Worm (Caenorhabditis elegans) whole organism, L2 larva: ENCODE results near the gene R07E5.7.
A peak's percentile ranks its signal among the peaks of the same experiment; 100 is the strongest.

Experiments used
- C34F6.9 ChIP-seq: fragments of 150-350 bp; optimal IDR thresholded peaks from 2 replicates; lab custom pipeline; 2014; ENCODE audit warnings: missing biosample characterization, missing genetic modification characterization
- F13H6.1 ChIP-seq: sonication (generic microtip); optimal IDR thresholded peaks from 2 replicates; lab custom pipeline; 2016; ENCODE audit warnings: missing genetic modification characterization, missing compliant biosample characterization
- Y55F3AM.14 ChIP-seq: fragments of 200-800 bp; sonication (Bioruptor generic); optimal IDR thresholded peaks from 2 replicates; lab custom pipeline; 2018; ENCODE audit warnings: mild to moderate bottlenecking, missing genetic modification characterization, missing compliant biosample characterization
- ZK546.5 ChIP-seq: sonication (generic microtip); optimal IDR thresholded peaks from 2 replicates; lab custom pipeline; 2017; ENCODE audit warnings: missing biosample characterization, missing genetic modification characterization
- alr-1 ChIP-seq: fragments of 150-350 bp; optimal IDR thresholded peaks from 2 replicates; lab custom pipeline; 2014; ENCODE audit warnings: missing biosample characterization, missing genetic modification characterization
- aly-2 ChIP-seq: fragments of 150-350 bp; optimal IDR thresholded peaks from 2 replicates; lab custom pipeline; 2014; ENCODE audit warnings: missing biosample characterization, missing genetic modification characterization
- ama-1 ChIP-seq: fragments of 150-350 bp; optimal IDR thresholded peaks from 2 replicates; lab custom pipeline; 2018; ENCODE audit warnings: inconsistent platforms
- blmp-1 ChIP-seq: sonication (generic microtip); optimal IDR thresholded peaks from 2 replicates; lab custom pipeline; 2017; ENCODE audit warnings: missing genetic modification characterization, mild to moderate bottlenecking, missing compliant biosample characterization, antibody characterized with exemption, moderate library complexity; ENCODE audit not compliant: insufficient read depth
- ceh-16 ChIP-seq: fragments of 150-350 bp; optimal IDR thresholded peaks from 2 replicates; lab custom pipeline; 2014; ENCODE audit warnings: missing biosample characterization, missing genetic modification characterization
- ceh-82 ChIP-seq: fragments of 150-350 bp; optimal IDR thresholded peaks from 2 replicates; lab custom pipeline; 2014; ENCODE audit warnings: missing biosample characterization, missing genetic modification characterization
- egl-27 ChIP-seq: sonication (generic microtip); optimal IDR thresholded peaks from 3 replicates; lab custom pipeline; 2017; ENCODE audit warnings: missing biosample characterization, missing genetic modification reagents, missing genetic modification characterization
- elt-1 ChIP-seq: fragments of 150-350 bp; optimal IDR thresholded peaks from 2 replicates; lab custom pipeline; 2014; ENCODE audit warnings: missing biosample characterization, missing genetic modification characterization
- elt-3 ChIP-seq: sonication (generic microtip); optimal IDR thresholded peaks from 2 replicates; lab custom pipeline; 2017; ENCODE audit warnings: missing biosample characterization, missing genetic modification characterization
- fos-1 ChIP-seq: fragments of 150-350 bp; optimal IDR thresholded peaks from 2 replicates; lab custom pipeline; 2014; ENCODE audit warnings: missing biosample characterization, missing genetic modification characterization
- gmeb-1 ChIP-seq: fragments of 150-350 bp; optimal IDR thresholded peaks from 2 replicates; lab custom pipeline; 2014; ENCODE audit warnings: missing biosample characterization, missing genetic modification characterization
- lin-11 ChIP-seq: fragments of 150-350 bp; sonication (generic microtip); optimal IDR thresholded peaks from 2 replicates; lab custom pipeline; 2014; ENCODE audit warnings: missing biosample characterization, missing genetic modification characterization, inconsistent platforms, mixed read lengths
- lin-39 ChIP-seq: fragments of 150-350 bp; optimal IDR thresholded peaks from 2 replicates; lab custom pipeline; 2014; ENCODE audit warnings: missing biosample characterization, missing genetic modification reagents, missing genetic modification characterization
- lsy-2 ChIP-seq, 2 experiments: fragments of 150-350 bp in 1 of 2; sonication (generic microtip) in 1 of 2; optimal IDR thresholded peaks; 2 replicates each; lab custom pipeline; 2014 to 2017; ENCODE audit warnings: missing biosample characterization in 2 of 2, missing genetic modification characterization in 2 of 2
- mab-5 ChIP-seq: fragments of 150-350 bp; optimal IDR thresholded peaks from 2 replicates; lab custom pipeline; 2014; ENCODE audit warnings: missing biosample characterization, missing genetic modification characterization
- mbf-1 ChIP-seq: sonication (generic microtip); optimal IDR thresholded peaks from 2 replicates; lab custom pipeline; 2017; ENCODE audit warnings: missing biosample characterization, missing genetic modification characterization
- mdl-1 ChIP-seq, 2 experiments: fragments of 150-350 bp in 1 of 2; sonication (generic microtip) in 1 of 2; optimal IDR thresholded peaks; 2 replicates each; lab custom pipeline; 2017; ENCODE audit warnings: missing biosample characterization in 2 of 2, missing genetic modification characterization in 2 of 2
- nhr-11 ChIP-seq: fragments of 150-350 bp; optimal IDR thresholded peaks from 2 replicates; lab custom pipeline; 2014; ENCODE audit warnings: missing biosample characterization, missing genetic modification characterization
- nhr-12 ChIP-seq: fragments of 150-350 bp; optimal IDR thresholded peaks from 2 replicates; lab custom pipeline; 2014; ENCODE audit warnings: missing biosample characterization, missing genetic modification characterization
- nhr-129 ChIP-seq: fragments of 150-350 bp; optimal IDR thresholded peaks from 2 replicates; lab custom pipeline; 2014; ENCODE audit warnings: missing biosample characterization, missing genetic modification characterization
- nhr-21 ChIP-seq: fragments of 150-350 bp; optimal IDR thresholded peaks from 2 replicates; lab custom pipeline; 2014; ENCODE audit warnings: missing biosample characterization, missing genetic modification characterization
- nhr-23 ChIP-seq: fragments of 150-350 bp; optimal IDR thresholded peaks from 2 replicates; lab custom pipeline; 2014; ENCODE audit warnings: missing biosample characterization, missing genetic modification reagents, missing genetic modification characterization
- nhr-237 ChIP-seq: fragments of 150-350 bp; optimal IDR thresholded peaks from 2 replicates; lab custom pipeline; 2014; ENCODE audit warnings: missing biosample characterization, missing genetic modification characterization
- nhr-25 ChIP-seq: fragments of 150-350 bp; sonication (generic microtip); optimal IDR thresholded peaks from 3 replicates; lab custom pipeline; 2014; ENCODE audit warnings: missing biosample characterization, missing genetic modification characterization
- nhr-6 ChIP-seq: fragments of 150-350 bp; optimal IDR thresholded peaks from 2 replicates; lab custom pipeline; 2014; ENCODE audit warnings: missing biosample characterization, missing genetic modification characterization
- peb-1 ChIP-seq: fragments of 150-350 bp; optimal IDR thresholded peaks from 2 replicates; lab custom pipeline; 2014; ENCODE audit warnings: missing biosample characterization, missing genetic modification characterization
- sma-3 ChIP-seq: sonication (generic microtip); optimal IDR thresholded peaks from 2 replicates; lab custom pipeline; 2016; ENCODE audit warnings: missing genetic modification reagents, missing genetic modification characterization, missing compliant biosample characterization
- sma-9 ChIP-seq, 2 experiments: fragments of 150-350 bp in 1 of 2; sonication (generic microtip) in 1 of 2; optimal IDR thresholded peaks; 2 replicates each; lab custom pipeline; 2014 to 2016; ENCODE audit warnings: missing genetic modification characterization in 2 of 2, mild to moderate bottlenecking in 1 of 2, missing biosample characterization in 1 of 2, missing compliant biosample characterization in 1 of 2, missing genetic modification reagents in 1 of 2, moderate library complexity in 1 of 2
- snpc-4 ChIP-seq: fragments of 150-350 bp; optimal IDR thresholded peaks from 2 replicates; lab custom pipeline; 2014; ENCODE audit warnings: missing biosample characterization, missing genetic modification characterization
- unc-39 ChIP-seq: fragments of 150-350 bp; optimal IDR thresholded peaks from 2 replicates; lab custom pipeline; 2014; ENCODE audit warnings: missing biosample characterization, missing genetic modification characterization
- unc-55 ChIP-seq: fragments of 150-350 bp; sonication (generic microtip); optimal IDR thresholded peaks from 3 replicates; lab custom pipeline; 2014; ENCODE audit warnings: missing biosample characterization, missing genetic modification reagents, missing genetic modification characterization
- ztf-11 ChIP-seq: sonication (generic microtip); optimal IDR thresholded peaks from 2 replicates; lab custom pipeline; 2017; ENCODE audit warnings: missing biosample characterization, missing genetic modification characterization

R07E5.7 gene

DNA sequence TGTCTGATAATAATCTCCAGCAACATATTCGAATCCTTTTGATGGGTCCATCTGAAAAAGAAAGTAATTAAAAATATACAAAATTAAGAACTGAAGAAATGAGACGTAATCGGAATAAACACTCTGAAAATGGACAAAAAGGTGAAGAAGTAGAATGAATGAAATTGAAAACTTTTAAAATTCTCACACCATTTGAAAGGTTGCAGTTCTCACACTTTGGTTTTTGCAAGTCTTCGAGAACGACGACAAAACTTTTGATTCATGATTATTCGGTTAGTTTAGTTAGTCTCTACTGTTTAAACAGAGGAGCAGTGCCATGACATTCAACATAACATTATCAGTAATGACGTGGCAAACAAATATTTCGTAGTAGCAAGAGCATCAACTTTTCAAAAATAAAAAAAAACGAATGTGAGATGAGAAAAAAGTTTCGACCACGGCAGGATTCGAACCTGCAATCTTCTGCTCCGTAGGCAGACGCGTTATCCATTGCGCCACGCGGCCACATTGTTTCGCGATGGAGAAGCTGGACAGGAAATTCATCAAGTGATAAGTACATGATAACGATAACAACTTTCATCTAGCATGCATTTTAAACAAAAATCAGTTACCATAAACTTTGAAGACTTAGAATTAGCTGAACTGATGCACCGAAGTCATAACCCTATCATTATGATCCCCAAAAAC lies 31.1 kb upstream of the R07E5.7 start, which contains the start of gene ceh-43:
Gene ceh-43, minus strand, starts transcription at position 51 of the 687 bp plus-strand sequence.
- TF ChIP-seq egl-27 (no peak), ama-1 (lab: Kevin White, UChicago) (no peak), alr-1 (tag; lab: Kevin White, UChicago) (no peak), F13H6.1 (tag; lab: Kevin White, UChicago) (no peak), mdl-1 (tag; optimal IDR thresholded peaks at IDR 0.05; lab: Kevin White, UChicago) (no peak), Y55F3AM.14 (no peak), nhr-129 (tag; lab: Kevin White, UChicago) (no peak)

ce11 chrIII:4449357-4449756 lies 30.4 kb upstream of the R07E5.7 start:
- TF ChIP-seq lsy-2 (tag; optimal IDR thresholded peaks at IDR 0.05; lab: Kevin White, UChicago) (peak in 1 of 2 experiments; percentile 25), ceh-82 (tag; lab: Kevin White, UChicago) (no peak), fos-1 (tag; lab: Kevin White, UChicago) (peak; percentile 40), mab-5 (tag; lab: Kevin White, UChicago) (no peak), unc-39 (tag; lab: Kevin White, UChicago) (no peak), lin-11 (tag; lab: Kevin White, UChicago) (no peak), ZK546.5 (no peak), nhr-237 (tag; lab: Kevin White, UChicago) (no peak), C34F6.9 (peak; percentile 8), ama-1 (lab: Kevin White, UChicago) (no peak), peb-1 (tag; lab: Kevin White, UChicago) (no peak), elt-1 (tag; lab: Kevin White, UChicago) (no peak)

DNA sequence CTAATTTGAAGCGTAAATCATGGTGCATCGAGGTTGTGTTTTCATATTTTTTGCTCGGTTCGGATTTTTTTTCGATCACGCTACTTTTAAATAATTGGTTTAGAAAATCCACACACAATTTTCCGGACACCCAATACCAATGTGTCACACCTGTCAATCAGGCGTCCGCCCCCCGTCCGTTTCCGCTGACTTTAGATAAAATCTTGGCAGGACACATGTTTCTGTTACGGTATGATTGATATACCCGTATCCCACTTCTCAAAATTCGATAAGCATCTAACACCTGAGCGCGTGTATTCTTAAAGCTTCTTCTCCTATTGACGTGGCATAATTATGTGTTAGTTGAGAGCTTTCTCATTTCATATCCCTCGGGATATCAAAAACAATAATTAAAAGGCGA lies 29.1 kb upstream of the R07E5.7 start:
- TF ChIP-seq nhr-25 (tag; lab: Kevin White, UChicago) (no peak), unc-55 (GFP tag; lab: Kevin White, UChicago) (no peak), ceh-82 (tag; lab: Kevin White, UChicago) (no peak), sma-3 (GFP tag; lab: Kevin White, UChicago) (no peak), mdl-1 (tag; optimal IDR thresholded peaks at IDR 0.05; lab: Kevin White, UChicago) (no peak), nhr-6 (no peak), elt-3 (tag; lab: Kevin White, UChicago) (no peak), lin-11 (tag; lab: Kevin White, UChicago) (no peak), ZK546.5 (no peak), mab-5 (tag; lab: Kevin White, UChicago) (no peak), sma-9 (GFP tag; optimal IDR thresholded peaks at IDR 0.05; lab: Kevin White, UChicago) (no peak), sma-9 (tag; optimal IDR thresholded peaks at IDR 0.05; lab: Kevin White, UChicago) (no peak), elt-1 (tag; lab: Kevin White, UChicago) (no peak), unc-39 (tag; lab: Kevin White, UChicago) (no peak)

DNA sequence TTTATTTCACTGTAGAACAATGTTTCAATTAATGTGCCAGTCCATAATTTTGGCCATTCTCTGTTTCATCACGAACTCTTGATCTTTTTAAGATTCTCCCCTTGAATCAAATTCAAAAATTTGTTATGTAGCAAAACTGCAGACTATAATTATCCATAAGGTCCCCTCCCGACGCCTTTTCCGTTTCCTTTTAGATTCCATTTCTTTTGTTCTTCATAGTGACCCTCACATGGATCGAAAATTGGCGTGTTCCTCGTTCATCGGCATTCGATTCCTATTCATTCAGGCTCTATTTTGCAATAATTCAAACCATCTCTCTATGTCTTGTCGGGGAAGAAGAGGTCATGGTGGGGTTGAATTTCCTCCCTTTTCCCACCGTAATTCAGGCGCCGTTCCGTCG lies 25.5 kb upstream of the R07E5.7 start:
- TF ChIP-seq nhr-12 (tag; lab: Kevin White, UChicago) (no peak), sma-9 (GFP tag; optimal IDR thresholded peaks at IDR 0.05; lab: Kevin White, UChicago) (no peak), sma-9 (tag; optimal IDR thresholded peaks at IDR 0.05; lab: Kevin White, UChicago) (no peak), mbf-1 (no peak), sma-3 (GFP tag; lab: Kevin White, UChicago) (no peak), gmeb-1 (tag; lab: Kevin White, UChicago) (no peak), peb-1 (tag; lab: Kevin White, UChicago) (no peak), fos-1 (tag; lab: Kevin White, UChicago) (no peak), mab-5 (tag; lab: Kevin White, UChicago) (no peak), snpc-4 (tag; lab: Kevin White, UChicago) (no peak), Y55F3AM.14 (no peak), lin-11 (tag; lab: Kevin White, UChicago) (no peak), nhr-11 (no peak), ama-1 (lab: Kevin White, UChicago) (no peak), ztf-11 (tag; lab: Kevin White, UChicago) (no peak)

- TF ChIP-seq Y55F3AM.14 (no peak), snpc-4 (tag; lab: Kevin White, UChicago) (no peak), unc-39 (tag; lab: Kevin White, UChicago) (no peak), aly-2 (tag; lab: Kevin White, UChicago) (no peak), nhr-21 (no peak), ceh-16 (no peak), C34F6.9 (no peak), blmp-1 (tag; lab: Kevin White, UChicago) (no peak), mbf-1 (no peak), nhr-25 (tag; lab: Kevin White, UChicago) (no peak), lin-39 (tag; lab: Kevin White, UChicago) (no peak), gmeb-1 (tag; lab: Kevin White, UChicago) (no peak), unc-55 (GFP tag; lab: Kevin White, UChicago) (no peak), nhr-23 (tag; lab: Kevin White, UChicago) (no peak), egl-27 (no peak), nhr-11 (no peak)
These were observed 22.8 kb upstream of the R07E5.7 start, which contains the start of gene nex-3 for ce11 chrIII:4441781-4442180. Gene nex-3, plus strand, starts transcription at chrIII:4442081.
